Fruit fly (Drosophila melanogaster) whole organism, adult: ENCODE measurements around the gene Blimp-1.

Experiments
- CG11617 ChIP-seq: fragments of 200-800 bp; sonication (Bioruptor generic); optimal IDR thresholded peaks from 2 replicates; lab custom pipeline; 2017; ENCODE audit warnings: mild to moderate bottlenecking, missing biosample characterization, missing genetic modification reagents, missing genetic modification characterization
- CG12768 ChIP-seq: fragments of 200-800 bp; sonication (Bioruptor generic); optimal IDR thresholded peaks from 2 replicates; lab custom pipeline; 2017; ENCODE audit warnings: missing biosample characterization, missing genetic modification characterization, mild to moderate bottlenecking, moderate library complexity, missing genetic modification reagents
- CG14711 ChIP-seq: fragments of 200-800 bp; sonication (Bioruptor generic); optimal IDR thresholded peaks from 2 replicates; lab custom pipeline; 2018; ENCODE audit warnings: missing biosample characterization, mild to moderate bottlenecking, missing genetic modification characterization, moderate library complexity
- CG1620 ChIP-seq: fragments of 200-800 bp; sonication (Bioruptor generic); optimal IDR thresholded peaks from 2 replicates; lab custom pipeline; 2016; ENCODE audit warnings: missing biosample characterization, missing genetic modification characterization
- CG33017 ChIP-seq: fragments of 200-800 bp; sonication (Bioruptor generic); optimal IDR thresholded peaks from 2 replicates; lab custom pipeline; 2018; ENCODE audit warnings: missing biosample characterization, mild to moderate bottlenecking, missing genetic modification characterization, moderate library complexity
- CG5204 ChIP-seq: fragments of 200-800 bp; sonication (Bioruptor generic); optimal IDR thresholded peaks from 2 replicates; lab custom pipeline; 2016; ENCODE audit warnings: missing biosample characterization, missing genetic modification characterization
- CG7045 ChIP-seq: fragments of 200-800 bp; sonication (Bioruptor generic); optimal IDR thresholded peaks from 2 replicates; lab custom pipeline; 2017; ENCODE audit warnings: missing biosample characterization, mild to moderate bottlenecking, missing genetic modification characterization
- CG7101 ChIP-seq: fragments of 200-800 bp; sonication (Bioruptor generic); optimal IDR thresholded peaks from 2 replicates; lab custom pipeline; 2018; ENCODE audit warnings: missing biosample characterization, mild to moderate bottlenecking, missing genetic modification characterization, moderate library complexity
- Clk ChIP-seq: fragments of 200-800 bp; sonication (Bioruptor generic); optimal IDR thresholded peaks from 2 replicates; lab custom pipeline; 2017; ENCODE audit warnings: missing biosample characterization, missing genetic modification characterization
- Crg-1 ChIP-seq: fragments of 200-800 bp; sonication (Bioruptor generic); optimal IDR thresholded peaks from 2 replicates; lab custom pipeline; 2016; ENCODE audit warnings: missing biosample characterization, missing genetic modification characterization
- Hr96 ChIP-seq: fragments of 200-800 bp; sonication (Bioruptor generic); optimal IDR thresholded peaks from 2 replicates; lab custom pipeline; 2016; ENCODE audit warnings: missing biosample characterization, missing genetic modification characterization
- Mnt ChIP-seq: fragments of 200-800 bp; sonication (Bioruptor generic); optimal IDR thresholded peaks from 2 replicates; lab custom pipeline; 2016; ENCODE audit warnings: missing biosample characterization, mild to moderate bottlenecking, missing genetic modification characterization
- bab1 ChIP-seq: fragments of 200-800 bp; sonication (Bioruptor generic); optimal IDR thresholded peaks from 3 replicates; lab custom pipeline; 2019; ENCODE audit warnings: missing biosample characterization, mild to moderate bottlenecking, missing genetic modification characterization, moderate library complexity
- cic ChIP-seq: fragments of 200-800 bp; sonication (Bioruptor generic); optimal IDR thresholded peaks from 2 replicates; lab custom pipeline; 2017; ENCODE audit warnings: missing biosample characterization, mild to moderate bottlenecking, missing genetic modification characterization, moderate library complexity
- cnc ChIP-seq, 2 experiments: fragments of >200 bp; optimal IDR thresholded peaks; 2 replicates each; lab custom pipeline; 2017
- kay ChIP-seq: fragments of 200-800 bp; sonication (Bioruptor generic); peaks from one replicate; lab custom pipeline; 2016; ENCODE audit warnings: missing biosample characterization, missing genetic modification characterization, borderline replicate concordance
- ovo ChIP-seq: fragments of 200-800 bp; sonication (Bioruptor generic); optimal IDR thresholded peaks from 2 replicates; lab custom pipeline; 2016; ENCODE audit warnings: missing biosample characterization, missing genetic modification characterization
- pad ChIP-seq: fragments of 200-800 bp; sonication (Bioruptor generic); optimal IDR thresholded peaks from 3 replicates; lab custom pipeline; 2017; ENCODE audit warnings: missing biosample characterization, missing genetic modification characterization, mild to moderate bottlenecking, moderate library complexity, missing genetic modification reagents
- tj ChIP-seq: fragments of 200-800 bp; sonication (Bioruptor generic); optimal IDR thresholded peaks from 3 replicates; lab custom pipeline; 2017; ENCODE audit warnings: missing biosample characterization, mild to moderate bottlenecking, missing genetic modification characterization, moderate library complexity
- toe ChIP-seq: fragments of 200-800 bp; sonication (Bioruptor generic); optimal IDR thresholded peaks from 2 replicates; lab custom pipeline; 2016; ENCODE audit warnings: missing biosample characterization, missing genetic modification characterization

The Blimp-1 gene

dm6 chr3L:5603860-5604415 is 26.8 kb upstream of the Blimp-1 start, which contains the start of gene TM9SF3:
Gene TM9SF3, minus strand, starts transcription at chr3L:5603979.
- TF ChIP-seq pad (GFP tag; lab: Kevin White, UChicago) (no peak), kay (GFP tag; lab: Kevin White, UChicago) (no peak), CG33017 (tag; lab: Kevin White, UChicago) (no peak), Mnt (peak; percentile 32), CG14711 (peak; percentile 90), CG12768 (GFP tag; lab: Kevin White, UChicago) (no peak), ovo (GFP tag; lab: Kevin White, UChicago) (no peak), Hr96 (GFP tag; lab: Kevin White, UChicago) (peak; percentile 26), CG5204 (peak; percentile 38), CG1620 (GFP tag; lab: Kevin White, UChicago) (peak; percentile 51), bab1 (GFP tag; lab: Kevin White, UChicago) (peak; percentile 12), CG11617 (GFP tag; lab: Kevin White, UChicago) (peak; percentile 2), toe (GFP tag; lab: Kevin White, UChicago) (peak; percentile 44), tj (GFP tag; lab: Kevin White, UChicago) (peak; percentile 43)

DNA sequence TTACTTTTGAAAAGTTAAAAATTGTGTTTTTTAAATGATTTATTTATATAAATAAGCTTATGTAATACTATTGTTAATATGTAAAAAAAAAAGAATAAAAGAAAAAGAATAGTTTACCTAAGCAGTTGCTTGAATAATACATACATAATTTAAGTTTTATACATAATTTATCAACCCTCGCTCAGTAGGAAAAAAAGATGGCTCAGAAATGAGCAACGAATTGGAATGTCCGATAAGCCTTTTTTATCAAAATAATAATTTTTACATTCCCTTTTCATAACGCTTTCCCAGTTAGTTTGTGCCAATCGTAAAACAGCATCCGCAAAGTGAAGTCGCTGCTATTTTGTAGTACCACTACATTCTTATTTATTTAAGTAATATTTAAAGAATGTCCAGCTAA is 26.3 kb upstream of the Blimp-1 start, which contains the start of gene mthl2:
Gene mthl2, plus strand, starts transcription at position 301 of the 400 bp plus-strand sequence.
- TF ChIP-seq ovo (GFP tag; lab: Kevin White, UChicago) (no peak), kay (GFP tag; lab: Kevin White, UChicago) (peak; percentile 14)

- TF ChIP-seq Crg-1 (no peak), Mnt (peak; percentile 19)
Observed at dm6 chr3L:5608128-5608527, 22.7 kb upstream of the Blimp-1 start, which contains the start of gene Eaf6. Gene Eaf6, minus strand, starts transcription at chr3L:5608300.

DNA sequence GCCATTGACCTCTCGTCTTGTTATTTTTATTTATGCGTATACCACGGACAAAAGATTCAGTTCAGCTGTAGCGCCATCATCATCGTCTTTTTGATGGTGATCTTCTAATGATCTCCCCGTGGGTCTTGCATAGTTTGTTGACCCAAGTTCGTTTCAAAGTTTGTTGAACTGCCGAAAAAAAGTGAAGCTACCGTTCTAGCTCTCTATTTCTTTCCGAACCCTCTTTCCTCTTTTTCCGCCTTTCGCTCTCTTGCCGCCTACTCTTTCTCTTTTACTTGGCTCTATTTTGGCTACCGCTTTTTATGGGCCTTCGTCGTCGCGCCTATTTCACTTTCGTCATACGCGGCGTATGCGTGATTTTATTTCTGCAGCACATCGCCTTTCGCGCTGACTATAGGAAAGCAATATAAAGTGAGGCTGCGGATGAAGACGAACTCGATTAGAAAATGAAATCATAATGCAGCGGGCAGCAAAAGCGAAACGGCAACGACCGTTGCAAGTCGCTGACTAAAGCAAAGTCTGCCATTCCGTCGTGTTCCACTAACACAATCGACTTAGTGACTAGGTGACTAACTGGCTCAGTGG is 21.9 kb upstream of the Blimp-1 start:
- TF ChIP-seq CG1620 (GFP tag; lab: Kevin White, UChicago) (no peak), CG7045 (no peak), Clk (GFP tag; lab: Kevin White, UChicago) (no peak), Hr96 (GFP tag; lab: Kevin White, UChicago) (no peak), toe (GFP tag; lab: Kevin White, UChicago) (no peak), Mnt (no peak), tj (GFP tag; lab: Kevin White, UChicago) (no peak), CG33017 (tag; lab: Kevin White, UChicago) (no peak), Crg-1 (no peak), CG5204 (no peak)

DNA sequence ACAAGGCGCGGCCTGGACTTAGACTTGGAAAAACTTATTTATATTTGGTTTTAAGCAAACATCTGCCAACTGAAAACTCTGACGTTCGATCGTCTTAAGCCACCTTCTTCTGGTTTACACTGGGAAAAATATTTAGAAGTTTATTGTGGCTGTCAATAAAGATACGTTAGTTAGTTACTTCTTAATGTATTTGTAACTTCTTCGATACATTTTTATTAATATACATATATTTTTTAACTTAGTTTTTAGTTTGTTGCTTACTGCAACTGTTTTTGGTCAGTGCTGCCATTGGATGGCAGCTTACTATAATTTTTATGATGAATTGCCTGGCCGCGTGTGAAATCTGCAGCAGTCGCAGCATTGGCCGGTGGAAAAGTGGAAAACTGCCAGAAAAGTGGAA is 21.3 kb upstream of the Blimp-1 start:
- TF ChIP-seq CG5204 (no peak), kay (GFP tag; lab: Kevin White, UChicago) (no peak), Crg-1 (no peak), CG1620 (GFP tag; lab: Kevin White, UChicago) (no peak), CG12768 (GFP tag; lab: Kevin White, UChicago) (no peak), tj (GFP tag; lab: Kevin White, UChicago) (no peak), pad (GFP tag; lab: Kevin White, UChicago) (no peak), Hr96 (GFP tag; lab: Kevin White, UChicago) (no peak), toe (GFP tag; lab: Kevin White, UChicago) (no peak), Mnt (no peak), ovo (GFP tag; lab: Kevin White, UChicago) (no peak), CG7045 (no peak), CG33017 (tag; lab: Kevin White, UChicago) (no peak), CG11617 (GFP tag; lab: Kevin White, UChicago) (no peak)

dm6 chr3L:5610582-5610981 is 20.2 kb upstream of the Blimp-1 start:
- TF ChIP-seq CG12768 (GFP tag; lab: Kevin White, UChicago) (peak; percentile 47), CG7045 (no peak), toe (GFP tag; lab: Kevin White, UChicago) (no peak), CG33017 (tag; lab: Kevin White, UChicago) (peak; percentile 0), CG14711 (no peak), CG11617 (GFP tag; lab: Kevin White, UChicago) (no peak), cic (GFP tag; lab: Kevin White, UChicago) (peak; percentile 71), pad (GFP tag; lab: Kevin White, UChicago) (no peak), bab1 (GFP tag; lab: Kevin White, UChicago) (peak; percentile 14), CG7101 (peak; percentile 24), CG1620 (GFP tag; lab: Kevin White, UChicago) (no peak), Clk (GFP tag; lab: Kevin White, UChicago) (no peak), cnc (optimal IDR thresholded peaks at IDR 0.05; lab: Kevin White, UChicago) (no peak), tj (GFP tag; lab: Kevin White, UChicago) (peak; percentile 28), Crg-1 (no peak), Mnt (peak; percentile 53)

DNA sequence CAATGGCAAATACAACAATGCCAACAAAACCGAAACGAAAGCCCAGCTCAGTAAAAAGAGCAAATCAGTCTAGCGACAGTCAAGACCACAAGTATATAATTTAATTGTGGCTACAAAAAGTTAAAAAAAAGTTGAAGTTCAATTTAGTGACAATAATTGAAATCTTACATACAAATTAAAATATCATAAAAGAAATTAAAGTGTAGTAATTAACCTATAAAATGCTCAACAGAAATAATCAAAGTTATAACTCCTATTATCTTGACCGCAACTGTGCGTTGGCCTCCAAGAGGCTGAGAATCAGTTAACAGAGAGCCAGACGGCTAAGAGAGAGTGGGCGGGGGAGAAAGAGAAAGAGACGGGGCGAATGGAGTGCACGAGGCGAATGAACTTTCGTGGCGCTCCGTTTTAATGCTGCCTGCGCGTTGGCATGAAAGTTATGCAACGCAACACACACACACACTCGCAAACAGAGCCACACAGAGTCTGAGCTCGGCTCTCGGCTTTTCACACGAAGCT is 19.0 kb upstream of the Blimp-1 start:
- TF ChIP-seq CG7045 (peak; percentile 25), CG7101 (peak; percentile 14), kay (GFP tag; lab: Kevin White, UChicago) (peak; percentile 66), CG33017 (tag; lab: Kevin White, UChicago) (peak; percentile 58), CG14711 (peak; percentile 22), Clk (GFP tag; lab: Kevin White, UChicago) (no peak), CG11617 (GFP tag; lab: Kevin White, UChicago) (no peak), Crg-1 (no peak), CG1620 (GFP tag; lab: Kevin White, UChicago) (no peak)
